Worm (Caenorhabditis elegans) whole organism, mixed stage, embryonic: ENCODE measurements around the gene Y110A2AL.3.

ENCODE experiments used
- M03D4.4 ChIP-seq: sonication (generic microtip); optimal IDR thresholded peaks from 2 replicates; lab custom pipeline; 2017; ENCODE audit warnings: mild to moderate bottlenecking, missing genetic modification characterization, missing compliant biosample characterization
- bed-3 ChIP-seq: fragments of 200-800 bp; sonication (Bioruptor generic); optimal IDR thresholded peaks from 3 replicates; lab custom pipeline; 2018; ENCODE audit warnings: mild to moderate bottlenecking, missing genetic modification characterization, moderate library complexity, missing compliant biosample characterization
- blmp-1 ChIP-seq: fragments of 150-350 bp; optimal IDR thresholded peaks from 2 replicates; lab custom pipeline; 2014; ENCODE audit warnings: missing biosample characterization, missing genetic modification characterization
- ceh-39 ChIP-seq: fragments of 150-350 bp; optimal IDR thresholded peaks from 2 replicates; lab custom pipeline; 2014; ENCODE audit warnings: missing biosample characterization, missing genetic modification characterization
- ceh-43 ChIP-seq: fragments of 200-800 bp; sonication (Bioruptor generic); optimal IDR thresholded peaks from 2 replicates; lab custom pipeline; 2018; ENCODE audit warnings: mild to moderate bottlenecking, missing genetic modification characterization, moderate library complexity, missing compliant biosample characterization
- ceh-83 ChIP-seq: fragments of 200-800 bp; sonication (Bioruptor generic); optimal IDR thresholded peaks from 2 replicates; lab custom pipeline; 2018; ENCODE audit warnings: mild to moderate bottlenecking, missing genetic modification characterization, missing compliant biosample characterization
- ces-1 ChIP-seq: fragments of 150-350 bp; optimal IDR thresholded peaks from 2 replicates; lab custom pipeline; 2014; ENCODE audit warnings: missing biosample characterization, missing genetic modification reagents, missing genetic modification characterization
- cnd-1 ChIP-seq: fragments of 200-800 bp; sonication (Bioruptor generic); optimal IDR thresholded peaks from 2 replicates; lab custom pipeline; 2018; ENCODE audit warnings: mild to moderate bottlenecking, missing genetic modification characterization, missing compliant biosample characterization
- elt-1 ChIP-seq: sonication (generic microtip); optimal IDR thresholded peaks from 2 replicates; lab custom pipeline; 2017; ENCODE audit warnings: missing genetic modification characterization, mild to moderate bottlenecking, missing compliant biosample characterization, antibody characterized with exemption, moderate library complexity, borderline replicate concordance; ENCODE audit not compliant: insufficient read depth
- elt-3 ChIP-seq: fragments of 150-350 bp; optimal IDR thresholded peaks from 2 replicates; lab custom pipeline; 2014; ENCODE audit warnings: missing biosample characterization, missing genetic modification characterization
- flh-1 ChIP-seq: fragments of 200-800 bp; sonication (Bioruptor generic); optimal IDR thresholded peaks from 2 replicates; lab custom pipeline; 2018; ENCODE audit warnings: mild to moderate bottlenecking, missing genetic modification characterization, moderate library complexity, missing compliant biosample characterization
- ham-2 ChIP-seq: fragments of 200-800 bp; sonication (Bioruptor generic); optimal IDR thresholded peaks from 2 replicates; lab custom pipeline; 2018; ENCODE audit warnings: mild to moderate bottlenecking, missing genetic modification characterization, missing compliant biosample characterization
- hlh-1 ChIP-seq: fragments of 150-350 bp; optimal IDR thresholded peaks from 2 replicates; lab custom pipeline; 2014; ENCODE audit warnings: missing biosample characterization, missing genetic modification reagents, missing genetic modification characterization
- lin-13 ChIP-seq: fragments of 150-350 bp; optimal IDR thresholded peaks from 2 replicates; lab custom pipeline; 2014; ENCODE audit warnings: missing biosample characterization, missing genetic modification characterization
- lsy-2 ChIP-seq: fragments of 150-350 bp; optimal IDR thresholded peaks from 2 replicates; lab custom pipeline; 2014; ENCODE audit warnings: missing biosample characterization, missing genetic modification characterization
- mab-5 ChIP-seq: fragments of 150-350 bp; optimal IDR thresholded peaks from 2 replicates; lab custom pipeline; 2014; ENCODE audit warnings: missing biosample characterization, missing genetic modification characterization
- mep-1 ChIP-seq: fragments of 150-350 bp; optimal IDR thresholded peaks from 2 replicates; lab custom pipeline; 2017; ENCODE audit warnings: missing biosample characterization, missing genetic modification reagents, missing genetic modification characterization, inconsistent platforms
- mls-2 ChIP-seq: sonication (generic microtip); optimal IDR thresholded peaks from 2 replicates; lab custom pipeline; 2016; ENCODE audit warnings: mild to moderate bottlenecking, missing genetic modification characterization, moderate library complexity, missing compliant biosample characterization
- nhr-12 ChIP-seq: fragments of 150-350 bp; optimal IDR thresholded peaks from 2 replicates; lab custom pipeline; 2014; ENCODE audit warnings: missing biosample characterization, missing genetic modification characterization
- nhr-2 ChIP-seq: fragments of 150-350 bp; optimal IDR thresholded peaks from 2 replicates; lab custom pipeline; 2014; ENCODE audit warnings: missing biosample characterization, missing genetic modification characterization
- nhr-237 ChIP-seq: fragments of 150-350 bp; optimal IDR thresholded peaks from 2 replicates; lab custom pipeline; 2014; ENCODE audit warnings: missing biosample characterization, missing genetic modification characterization
- nhr-28 ChIP-seq: fragments of 150-350 bp; optimal IDR thresholded peaks from 2 replicates; lab custom pipeline; 2014; ENCODE audit warnings: missing biosample characterization, missing genetic modification characterization
- nhr-76 ChIP-seq: sonication (generic microtip); optimal IDR thresholded peaks from 2 replicates; lab custom pipeline; 2017; ENCODE audit warnings: missing biosample characterization, missing genetic modification characterization
- pha-4 ChIP-seq: fragments of 150-350 bp; optimal IDR thresholded peaks from 2 replicates; lab custom pipeline; 2018; ENCODE audit warnings: missing biosample characterization, missing genetic modification reagents, missing genetic modification characterization
- sem-2 ChIP-seq: fragments of 200-800 bp; sonication (Bioruptor generic); optimal IDR thresholded peaks from 2 replicates; lab custom pipeline; 2018; ENCODE audit warnings: mild to moderate bottlenecking, missing genetic modification characterization, missing compliant biosample characterization
- snpc-4 ChIP-seq: fragments of 150-350 bp; optimal IDR thresholded peaks from 2 replicates; lab custom pipeline; 2014; ENCODE audit warnings: missing biosample characterization, missing genetic modification characterization
- tbx-8 ChIP-seq: fragments of 200-800 bp; sonication (Bioruptor generic); optimal IDR thresholded peaks from 2 replicates; lab custom pipeline; 2018; ENCODE audit warnings: mild to moderate bottlenecking, missing genetic modification characterization, moderate library complexity, missing compliant biosample characterization
- unc-120 ChIP-seq: sonication (generic microtip); optimal IDR thresholded peaks from 2 replicates; lab custom pipeline; 2017; ENCODE audit warnings: missing genetic modification characterization, missing compliant biosample characterization; ENCODE audit not compliant: poor library complexity, severe bottlenecking
- unc-39 ChIP-seq: fragments of 150-350 bp; optimal IDR thresholded peaks from 2 replicates; lab custom pipeline; 2014; ENCODE audit warnings: missing biosample characterization, missing genetic modification characterization
- unc-62 ChIP-seq: fragments of 150-350 bp; optimal IDR thresholded peaks from 2 replicates; lab custom pipeline; 2014; ENCODE audit warnings: missing biosample characterization, missing genetic modification reagents, missing genetic modification characterization
- zip-8 ChIP-seq: fragments of 150-350 bp; optimal IDR thresholded peaks from 2 replicates; lab custom pipeline; 2014; ENCODE audit warnings: missing biosample characterization, missing genetic modification characterization
- ztf-11 ChIP-seq: fragments of 150-350 bp; optimal IDR thresholded peaks from 2 replicates; lab custom pipeline; 2014; ENCODE audit warnings: missing biosample characterization, missing genetic modification characterization

The Y110A2AL.3 gene

DNA sequence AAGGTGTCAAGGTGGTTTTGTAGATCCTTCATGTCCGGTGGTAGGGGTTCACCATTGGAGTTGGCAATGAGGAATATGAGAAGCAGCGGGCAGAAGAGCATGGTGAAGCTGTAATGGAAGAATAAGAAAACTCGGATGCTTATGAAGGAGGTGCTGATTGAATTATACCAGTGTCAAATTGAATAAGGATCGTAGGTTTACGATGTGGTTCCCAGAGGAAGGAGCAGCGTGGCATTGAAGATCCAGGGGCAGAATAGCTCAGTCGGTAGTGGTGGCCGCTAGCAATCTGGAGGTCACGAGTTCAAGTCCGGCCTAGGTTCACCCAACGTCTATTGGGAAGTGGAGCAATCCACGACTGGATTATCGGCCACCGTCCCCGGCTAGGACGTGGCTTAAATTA lies 25.3 kb upstream of the Y110A2AL.3 start, which contains the start of gene Y110A2AL.6:
Y110A2AL.6 (minus strand) TSS at position 101 of the 400 bp plus-strand sequence.
- TF ChIP-seq unc-62 (GFP tag; lab: Kevin White, UChicago) (no peak), nhr-76 (tag; lab: Kevin White, UChicago) (no peak), zip-8 (no peak)
- TF ChIP-seq, all 35 proteins: peak for 0

DNA sequence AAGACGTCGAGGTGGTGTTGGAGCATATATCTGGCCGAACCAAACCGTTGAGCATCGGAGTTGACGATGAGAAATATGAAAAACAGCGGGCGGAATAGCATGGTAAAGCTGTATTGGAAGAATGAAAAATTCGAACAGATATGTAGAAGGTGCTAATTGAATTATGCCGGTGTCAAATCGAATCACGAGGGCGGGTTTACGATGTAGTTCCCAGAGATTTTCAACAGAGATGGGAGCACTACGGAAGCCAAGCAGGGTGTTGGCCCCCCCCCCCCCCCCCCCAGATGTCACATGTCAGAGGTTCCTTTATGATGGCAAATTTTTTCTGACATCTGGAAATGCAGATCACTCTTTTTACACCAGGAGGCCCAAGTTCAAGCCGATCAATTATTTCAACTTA lies 23.8 kb upstream of the Y110A2AL.3 start, which contains the start of gene Y110A2AL.7:
Y110A2AL.7 (minus strand) TSS at position 101 of the 400 bp plus-strand sequence.
- no peak for TF ChIP-seq sem-2 (GFP tag; lab: Kevin White, UChicago)
- TF ChIP-seq ces-1 (GFP tag; lab: Kevin White, UChicago), result no peak
- no peak for TF ChIP-seq mab-5
- TF ChIP-seq unc-120 (tag; lab: Kevin White, UChicago), result no peak
- no peak for TF ChIP-seq ztf-11
- TF ChIP-seq M03D4.4 (tag; lab: Kevin White, UChicago), result no peak
- TF ChIP-seq ham-2, result no peak
- no peak for TF ChIP-seq mls-2
- no peak for TF ChIP-seq elt-1
- TF ChIP-seq ceh-43, result no peak
- no peak for TF ChIP-seq unc-62 (GFP tag; lab: Kevin White, UChicago)
- TF ChIP-seq lin-13 (tag; lab: Kevin White, UChicago), result no peak
- TF ChIP-seq ceh-83 (GFP tag; lab: Kevin White, UChicago), result no peak
- TF ChIP-seq cnd-1, result no peak

DNA sequence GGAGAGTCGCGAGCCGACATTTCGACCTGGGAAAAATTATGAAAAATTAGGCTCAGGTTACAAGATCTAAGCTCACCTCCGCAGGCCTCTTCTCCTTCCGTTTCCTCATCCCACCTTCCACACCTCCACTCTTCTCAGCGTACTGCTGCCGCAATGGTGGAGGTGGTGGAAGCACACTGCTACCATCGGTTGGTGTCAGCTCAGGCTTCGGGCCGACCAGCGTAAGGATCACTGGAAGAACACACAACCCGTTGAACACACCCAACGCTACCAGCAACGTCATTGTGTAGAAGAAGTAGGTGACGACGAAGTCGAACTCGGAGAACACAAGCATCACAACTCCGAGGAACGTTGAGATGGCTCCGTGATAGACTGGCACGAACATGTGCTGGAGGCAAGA lies 21.2 kb upstream of the Y110A2AL.3 start:
- no peak for TF ChIP-seq nhr-237 (tag; lab: Kevin White, UChicago)
- no peak for TF ChIP-seq mep-1 (tag; lab: Kevin White, UChicago)
- TF ChIP-seq bed-3 (GFP tag; lab: Kevin White, UChicago), result no peak
- TF ChIP-seq blmp-1, result no peak
- no peak for TF ChIP-seq nhr-28 (tag; lab: Kevin White, UChicago)
- no peak for TF ChIP-seq tbx-8 (GFP tag; lab: Kevin White, UChicago)
- no peak for TF ChIP-seq ztf-11
- no peak for TF ChIP-seq nhr-12 (tag; lab: Kevin White, UChicago)
- no peak for TF ChIP-seq zip-8
- no peak for TF ChIP-seq ceh-39 (tag; lab: Kevin White, UChicago)
- no peak for TF ChIP-seq snpc-4 (tag; lab: Kevin White, UChicago)
- TF ChIP-seq nhr-2, result no peak
- no peak for TF ChIP-seq ham-2

- no peak for TF ChIP-seq unc-39 (tag; lab: Kevin White, UChicago)
These were observed 20.3 kb upstream of the Y110A2AL.3 start for ce11 chrII:2846552-2846951.

- TF ChIP-seq lsy-2 (no peak), unc-39 (tag; lab: Kevin White, UChicago) (no peak), bed-3 (GFP tag; lab: Kevin White, UChicago) (no peak), mep-1 (tag; lab: Kevin White, UChicago) (no peak), mab-5 (no peak), ceh-39 (tag; lab: Kevin White, UChicago) (no peak), lin-13 (tag; lab: Kevin White, UChicago) (no peak), mls-2 (no peak), nhr-76 (tag; lab: Kevin White, UChicago) (no peak), snpc-4 (tag; lab: Kevin White, UChicago) (no peak), sem-2 (GFP tag; lab: Kevin White, UChicago) (no peak), ceh-43 (no peak), nhr-2 (no peak), blmp-1 (no peak), pha-4 (tag; lab: Kevin White, UChicago) (no peak), cnd-1 (no peak), ces-1 (GFP tag; lab: Kevin White, UChicago) (no peak), elt-3 (tag; lab: Kevin White, UChicago) (no peak)
These were observed 14.4 kb upstream of the Y110A2AL.3 start, which contains the start of gene ptc-3 for ce11 chrII:2852493-2852892. Gene ptc-3, minus strand, starts transcription at chrII:2852593.

ce11 chrII:2853767-2854166 lies 13.1 kb upstream of the Y110A2AL.3 start:
- TF ChIP-seq unc-120 (tag; lab: Kevin White, UChicago), result no peak
- TF ChIP-seq nhr-237 (tag; lab: Kevin White, UChicago), result no peak
- TF ChIP-seq bed-3 (GFP tag; lab: Kevin White, UChicago), result no peak
- no peak for TF ChIP-seq nhr-2
- TF ChIP-seq zip-8, result no peak
- no peak for TF ChIP-seq unc-62 (GFP tag; lab: Kevin White, UChicago)
- TF ChIP-seq ces-1 (GFP tag; lab: Kevin White, UChicago), result no peak
- TF ChIP-seq hlh-1, result no peak
- no peak for TF ChIP-seq mep-1 (tag; lab: Kevin White, UChicago)
- TF ChIP-seq ceh-43, result no peak
- no peak for TF ChIP-seq elt-3 (tag; lab: Kevin White, UChicago)
- no peak for TF ChIP-seq flh-1 (GFP tag; lab: Kevin White, UChicago)
